Fruit fly (Drosophila melanogaster) whole organism, pupa: ENCODE results near the gene CG10804.

Source experiments
- CG10348 ChIP-seq: fragments of 200-800 bp; sonication (Bioruptor generic); IDR thresholded peaks from 2 replicates; pipeline ENCODE4 v1.3.6; 2022; ENCODE audit warnings: missing biosample characterization, missing genetic modification characterization
- CG14655 ChIP-seq: fragments of 200-800 bp; sonication (Bioruptor generic); optimal IDR thresholded peaks from 3 replicates; lab custom pipeline; 2017; ENCODE audit warnings: mild to moderate bottlenecking, missing biosample characterization, missing genetic modification reagents, missing genetic modification characterization
- CG4496 ChIP-seq: fragments of 200-800 bp; sonication (Bioruptor generic); IDR thresholded peaks from 3 replicates; pipeline ENCODE4 v1.3.6; 2022; ENCODE audit warnings: missing biosample characterization, missing genetic modification characterization
- EcR ChIP-seq: fragments of 200-800 bp; sonication (Bioruptor generic); optimal IDR thresholded peaks from 3 replicates; lab custom pipeline; 2019; ENCODE audit warnings: missing biosample characterization, missing genetic modification characterization, mild to moderate bottlenecking, moderate library complexity, missing genetic modification reagents

DNA sequence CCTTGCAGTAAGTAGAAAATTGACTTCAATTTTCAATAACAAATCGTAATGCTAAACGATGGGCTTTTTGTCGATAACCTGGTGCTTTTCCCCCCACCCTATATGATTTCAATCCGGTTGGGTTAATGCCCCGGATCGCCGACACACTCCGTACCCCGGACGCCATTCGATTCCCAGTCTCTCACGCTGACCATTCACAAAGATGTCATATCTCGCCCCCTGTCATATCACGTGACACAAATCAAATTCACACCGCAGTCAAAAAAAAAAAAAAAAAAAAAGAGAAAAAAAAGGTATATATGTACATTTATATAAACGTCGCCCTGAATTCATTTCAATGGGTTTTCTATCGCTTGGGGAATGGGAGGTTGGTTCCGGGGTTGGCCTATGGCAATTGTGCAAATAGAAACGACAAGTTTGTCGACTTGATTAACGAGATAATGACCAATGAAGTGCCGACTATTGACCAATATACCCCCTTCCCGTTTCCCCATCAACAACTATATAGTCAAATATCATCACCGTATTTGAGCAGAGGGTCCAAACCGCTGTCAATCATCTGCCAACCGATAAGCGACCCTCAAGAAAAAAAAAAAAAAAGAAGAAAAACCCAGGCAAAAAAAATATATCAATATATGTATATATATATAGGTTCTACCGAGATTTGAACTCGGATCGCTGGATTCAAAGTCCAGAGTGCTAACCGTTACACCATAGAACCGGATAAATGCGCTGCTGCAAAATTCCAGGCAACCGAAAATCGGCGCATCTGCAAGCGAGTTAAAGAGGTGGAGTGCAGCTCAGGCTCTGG, 55.1 kb downstream of the CG10804 start:
- no peak for TF ChIP-seq CG4496 (GFP tag; lab: Robert Waterston, UW)
- no peak for TF ChIP-seq CG14655 (GFP tag; lab: Kevin White, UChicago)
- TF ChIP-seq EcR (GFP tag; lab: Kevin White, UChicago), result no peak
- no peak for TF ChIP-seq CG10348
